Fruit fly (Drosophila melanogaster): ENCODE data around the gene Cpr66D.

dm6 chr3L:8675545-8676084 lies 35.4 kb downstream of the Cpr66D start, which contains the start of gene hry:
- TF ChIP-seq psq (optimal IDR thresholded peaks at IDR 0.05) (no peak), Dll (optimal IDR thresholded peaks at IDR 0.05) (peak; percentile 24), usp (GFP tag; optimal IDR thresholded peaks at IDR 0.05) (no peak), pan (optimal IDR thresholded peaks at IDR 0.05) (no peak), EcR (GFP tag; optimal IDR thresholded peaks at IDR 0.05) (no peak), CG8478 (optimal IDR thresholded peaks at IDR 0.05) (no peak)
